Fruit fly (Drosophila melanogaster): ENCODE results near the gene CDK2AP1.

CDK2AP1 gene

dm6 chrX:11146598-11147176 lies 9.0 kb downstream of the CDK2AP1 start (continued):
- TF ChIP-seq CG11695 (GFP tag; IDR thresholded peaks at IDR 0.05): peak; percentile 51; the same call in 1 of the 3 replicates
- TF ChIP-seq hkb (optimal IDR thresholded peaks at IDR 0.05): no peak
- TF ChIP-seq hkb (GFP tag; IDR thresholded peaks at IDR 0.05): peak; percentile 64
- no peak for TF ChIP-seq sc (optimal IDR thresholded peaks at IDR 0.05)
- TF ChIP-seq sc (GFP tag; optimal IDR thresholded peaks at IDR 0.05): no peak
- no peak for TF ChIP-seq Poxn (GFP tag; IDR thresholded peaks at IDR 0.05)
- peak; percentile 4 for TF ChIP-seq lilli (GFP tag; optimal IDR thresholded peaks at IDR 0.05)
- TF ChIP-seq Med (GFP tag): peak; percentile 86
- peak; percentile 23; the same call in 1 of the 2 replicates for TF ChIP-seq CG14441 (GFP tag; IDR thresholded peaks at IDR 0.05)
- TF ChIP-seq zen (tag; optimal IDR thresholded peaks at IDR 0.05): peak; percentile 44
- TF ChIP-seq dysf (GFP tag; IDR thresholded peaks at IDR 0.05): peak; percentile 47; the same call in 1 of the 3 replicates
- no peak for TF ChIP-seq Ets65A (GFP tag)
- peak; percentile 6 for TF ChIP-seq NK7.1 (GFP tag; optimal IDR thresholded peaks at IDR 0.05)
- TF ChIP-seq fd64A (GFP tag; optimal IDR thresholded peaks at IDR 0.05): no peak
- TF ChIP-seq Taf1 (GFP tag; IDR thresholded peaks at IDR 0.05): no peak
- TF ChIP-seq CG11456 (GFP tag; IDR thresholded peaks at IDR 0.05): 0 out of 3 replicates have a peak, but pooled peaks have one; percentile 37
- no peak for TF ChIP-seq rib (GFP tag; IDR thresholded peaks at IDR 0.05)
- TF ChIP-seq row (GFP tag; IDR thresholded peaks at IDR 0.05): peak; percentile 64
- TF ChIP-seq CG10147 (GFP tag; optimal IDR thresholded peaks at IDR 0.05): peak; percentile 12
- no peak for TF ChIP-seq Dek (tag; optimal IDR thresholded peaks at IDR 0.05)
- peak; percentile 30 for TF ChIP-seq CG12391 (tag; optimal IDR thresholded peaks at IDR 0.05)
- TF ChIP-seq CG30403 (GFP tag; optimal IDR thresholded peaks at IDR 0.05): peak; percentile 17
- TF ChIP-seq CG1832 (GFP tag; optimal IDR thresholded peaks at IDR 0.05): peak; percentile 41
- TF ChIP-seq CG4820 (GFP tag; optimal IDR thresholded peaks at IDR 0.05): peak; percentile 96
- TF ChIP-seq CG4730 (GFP tag; IDR thresholded peaks at IDR 0.05): 0 out of 2 replicates have a peak, but pooled peaks have one; percentile 5
- TF ChIP-seq CG17361 (GFP tag; IDR thresholded peaks at IDR 0.05): 0 out of 3 replicates have a peak, but pooled peaks have one; percentile 10
- 0 out of 2 replicates have a peak, but pooled peaks have one; percentile 26 for TF ChIP-seq Rfx (GFP tag; IDR thresholded peaks at IDR 0.05)
- TF ChIP-seq nmo (GFP tag; optimal IDR thresholded peaks at IDR 0.05): peak; percentile 39
- no peak for TF ChIP-seq mam (GFP tag; optimal IDR thresholded peaks at IDR 0.05)
- TF ChIP-seq gcm (GFP tag; optimal IDR thresholded peaks at IDR 0.05): peak; percentile 1
- TF ChIP-seq CG18619 (GFP tag; optimal IDR thresholded peaks at IDR 0.05): no peak
- TF ChIP-seq her (GFP tag; optimal IDR thresholded peaks at IDR 0.05): no peak
- TF ChIP-seq ci (GFP tag; IDR thresholded peaks at IDR 0.05): peak; percentile 68; the same call in 2 of the 3 replicates
- no peak for TF ChIP-seq Oaz (GFP tag; IDR thresholded peaks at IDR 0.05)
- TF ChIP-seq E2f1 (GFP tag; IDR thresholded peaks at IDR 0.05): 0 out of 2 replicates have a peak, but pooled peaks have one; percentile 34
- peak; percentile 25 for TF ChIP-seq CG15269 (tag; optimal IDR thresholded peaks at IDR 0.05)
- TF ChIP-seq CG7372 (GFP tag; IDR thresholded peaks at IDR 0.05): no peak
- peak; percentile 17 for TF ChIP-seq CG18599 (GFP tag; optimal IDR thresholded peaks at IDR 0.05)
- peak; percentile 64 for TF ChIP-seq CG15479 (GFP tag; optimal IDR thresholded peaks at IDR 0.05)
- TF ChIP-seq pan (optimal IDR thresholded peaks at IDR 0.05): no peak
- TF ChIP-seq pan (GFP tag; optimal IDR thresholded peaks at IDR 0.05 in 1 of 2, IDR thresholded peaks at IDR 0.05 in 1 of 2): peak in 1 of 2 experiments; percentile 61
- peak in 1 of 2 experiments; percentile 3 for TF ChIP-seq crp (GFP tag; optimal IDR thresholded peaks at IDR 0.05)
- TF ChIP-seq CG3726 (GFP tag; IDR thresholded peaks at IDR 0.05): 0 out of 3 replicates have a peak, but pooled peaks have one; percentile 26
- TF ChIP-seq CG9215 (GFP tag; IDR thresholded peaks at IDR 0.05): no peak
- peak; percentile 30 for TF ChIP-seq CG10979 (tag; optimal IDR thresholded peaks at IDR 0.05)
- peak; percentile 54 for TF ChIP-seq CG2678 (tag; optimal IDR thresholded peaks at IDR 0.05)
- TF ChIP-seq fd96Cb (tag; optimal IDR thresholded peaks at IDR 0.05): peak; percentile 13
- peak; percentile 46 for TF ChIP-seq CG15696 (tag; optimal IDR thresholded peaks at IDR 0.05)
- TF ChIP-seq pnt (GFP tag; optimal IDR thresholded peaks at IDR 0.05): peak; percentile 19
- TF ChIP-seq sisA (GFP tag; IDR thresholded peaks at IDR 0.05): 0 out of 2 replicates have a peak, but pooled peaks have one; percentile 32
- no peak for TF ChIP-seq CG6175 (GFP tag; IDR thresholded peaks at IDR 0.05)

Measured in whole organism, embryonic.